Worm (Caenorhabditis elegans) whole organism, L4 larva: Measurements from ENCODE around the gene Y8A9A.2.

Experiments
- D1046.2 ChIP-seq: fragments of 200-800 bp; sonication (Bioruptor generic); IDR thresholded peaks from 2 replicates; pipeline ENCODE4 v1.3.6; 2022; ENCODE audit warnings: missing genetic modification characterization, missing compliant biosample characterization
- F10B5.3 ChIP-seq: sonication (generic microtip); optimal IDR thresholded peaks from 2 replicates; lab custom pipeline; 2016; ENCODE audit warnings: mild to moderate bottlenecking, missing genetic modification characterization, missing compliant biosample characterization
- F26F4.8 ChIP-seq: fragments of 200-800 bp; sonication (Bioruptor generic); conservative IDR thresholded peaks from 2 replicates; pipeline ENCODE4 v1.3.6; 2022; ENCODE audit warnings: missing genetic modification characterization, missing compliant biosample characterization
- F37D6.2 ChIP-seq: sonication (generic microtip); optimal IDR thresholded peaks from 2 replicates; lab custom pipeline; 2016; ENCODE audit warnings: mild to moderate bottlenecking, missing genetic modification characterization, missing compliant biosample characterization
- F49E8.2 ChIP-seq: sonication (generic microtip); optimal IDR thresholded peaks from 2 replicates; lab custom pipeline; 2016; ENCODE audit warnings: missing compliant biosample characterization, mild to moderate bottlenecking, missing genetic modification characterization, borderline replicate concordance
- T20F7.1 ChIP-seq: fragments of 200-800 bp; sonication (Bioruptor generic); optimal IDR thresholded peaks from 2 replicates; lab custom pipeline; 2018; ENCODE audit warnings: mild to moderate bottlenecking, missing genetic modification characterization, missing compliant biosample characterization
- T26A8.4 ChIP-seq: fragments of 200-800 bp; sonication (Bioruptor generic); IDR thresholded peaks from 2 replicates; pipeline ENCODE4 v1.3.6; 2022; ENCODE audit warnings: missing genetic modification characterization, missing compliant biosample characterization
- Y75B8A.6 ChIP-seq: fragments of 200-800 bp; sonication (Bioruptor generic); IDR thresholded peaks from 2 replicates; pipeline ENCODE4 v1.3.6; 2022; ENCODE audit warnings: missing genetic modification reagents, missing genetic modification characterization, missing compliant biosample characterization
- aha-1 ChIP-seq: fragments of 150-350 bp; peaks from one replicate; lab custom pipeline; 2014; ENCODE audit warnings: missing biosample characterization, missing genetic modification characterization
- ceh-62 ChIP-seq: sonication (generic microtip); optimal IDR thresholded peaks from 2 replicates; lab custom pipeline; 2017; ENCODE audit warnings: missing biosample characterization, missing genetic modification characterization
- ces-1 ChIP-seq: fragments of 150-350 bp; sonication (generic microtip); optimal IDR thresholded peaks from 4 replicates; lab custom pipeline; 2014; ENCODE audit warnings: missing biosample characterization, missing genetic modification reagents, missing genetic modification characterization
- cey-2 ChIP-seq: sonication (generic microtip); optimal IDR thresholded peaks from 3 replicates; lab custom pipeline; 2017; ENCODE audit warnings: missing genetic modification characterization, mild to moderate bottlenecking, missing compliant biosample characterization, antibody characterized with exemption, borderline replicate concordance; ENCODE audit not compliant: insufficient read depth
- ctbp-1 ChIP-seq: fragments of 200-800 bp; sonication (Bioruptor generic); IDR thresholded peaks from 2 replicates; pipeline ENCODE4 v1.3.6; 2022; ENCODE audit warnings: missing genetic modification reagents, missing genetic modification characterization, missing compliant biosample characterization
- daf-12 ChIP-seq: fragments of 150-350 bp; optimal IDR thresholded peaks from 2 replicates; lab custom pipeline; 2014; ENCODE audit warnings: missing biosample characterization, missing genetic modification reagents, missing genetic modification characterization
- daf-19 ChIP-seq: fragments of 200-800 bp; sonication (Bioruptor generic); conservative IDR thresholded peaks from 2 replicates; pipeline ENCODE4 v1.3.6; 2022; ENCODE audit warnings: missing genetic modification characterization, missing compliant biosample characterization
- daf-8 ChIP-seq: fragments of 200-800 bp; sonication (Bioruptor generic); IDR thresholded peaks from 2 replicates; pipeline ENCODE4 v1.3.6; 2022; ENCODE audit warnings: missing genetic modification characterization, missing compliant biosample characterization
- fkh-10 ChIP-seq: fragments of 150-350 bp; optimal IDR thresholded peaks from 2 replicates; lab custom pipeline; 2014; ENCODE audit warnings: missing biosample characterization, missing genetic modification reagents, missing genetic modification characterization
- hif-1 ChIP-seq, 2 experiments: sonication (generic microtip); optimal IDR thresholded peaks; 2 replicates each; lab custom pipeline; 2016 to 2017; ENCODE audit warnings: missing compliant biosample characterization in 2 of 2, missing genetic modification characterization in 2 of 2, missing genetic modification reagents in 2 of 2, missing genotype in 2 of 2, mild to moderate bottlenecking in 1 of 2
- jun-1 ChIP-seq: fragments of 150-350 bp; optimal IDR thresholded peaks from 2 replicates; lab custom pipeline; 2014; ENCODE audit warnings: missing biosample characterization, missing genetic modification reagents, missing genetic modification characterization
- lim-7 ChIP-seq: fragments of 200-800 bp; sonication (Bioruptor generic); IDR thresholded peaks from 2 replicates; pipeline ENCODE4 v1.3.6; 2022; ENCODE audit warnings: missing genetic modification characterization, missing compliant biosample characterization
- lir-3 ChIP-seq: sonication (generic microtip); optimal IDR thresholded peaks from 2 replicates; lab custom pipeline; 2016; ENCODE audit warnings: mild to moderate bottlenecking, missing genetic modification characterization, missing compliant biosample characterization
- mdt-29 ChIP-seq: fragments of 200-800 bp; sonication (Bioruptor generic); IDR thresholded peaks from 2 replicates; pipeline ENCODE4 v1.3.6; 2022; ENCODE audit warnings: missing genetic modification reagents, missing genetic modification characterization, missing compliant biosample characterization
- mxl-3 ChIP-seq: fragments of 200-800 bp; sonication (Bioruptor generic); optimal IDR thresholded peaks from 2 replicates; lab custom pipeline; 2018; ENCODE audit warnings: mild to moderate bottlenecking, missing genetic modification characterization, missing compliant biosample characterization
- nhr-28 ChIP-seq: fragments of 150-350 bp; optimal IDR thresholded peaks from 2 replicates; lab custom pipeline; 2014; ENCODE audit warnings: missing biosample characterization, missing genetic modification characterization
- nhr-42 ChIP-seq: fragments of 200-800 bp; sonication (Bioruptor generic); IDR thresholded peaks from 2 replicates; pipeline ENCODE4 v1.3.6; 2022; ENCODE audit warnings: missing genetic modification characterization, missing compliant biosample characterization
- nhr-77 ChIP-seq: fragments of 150-350 bp; optimal IDR thresholded peaks from 2 replicates; lab custom pipeline; 2014; ENCODE audit warnings: missing biosample characterization, missing genetic modification characterization
- pha-4 ChIP-seq, 2 experiments: fragments of 150-350 bp in 1 of 2; fragments of 200-800 bp in 1 of 2; sonication (Bioruptor generic) in 1 of 2; IDR thresholded peaks in 1 of 2; optimal IDR thresholded peaks in 1 of 2; 2 replicates each; pipeline versions ENCODE4 v1.3.6 to Lab custom; 2014 to 2022; ENCODE audit warnings: missing genetic modification characterization in 2 of 2, missing genetic modification reagents in 2 of 2, missing biosample characterization in 1 of 2, missing compliant biosample characterization in 1 of 2
- pqm-1 ChIP-seq: sonication (generic microtip); optimal IDR thresholded peaks from 2 replicates; lab custom pipeline; 2017; ENCODE audit warnings: missing biosample characterization, missing genetic modification characterization
- spr-1 ChIP-seq: sonication (generic microtip); optimal IDR thresholded peaks from 2 replicates; lab custom pipeline; 2016; ENCODE audit warnings: mild to moderate bottlenecking, missing genetic modification characterization, missing compliant biosample characterization
- unc-130 ChIP-seq: sonication (generic microtip); optimal IDR thresholded peaks from 2 replicates; lab custom pipeline; 2016; ENCODE audit warnings: missing genetic modification reagents, missing genetic modification characterization, missing compliant biosample characterization
- unc-39 ChIP-seq: sonication (generic microtip); optimal IDR thresholded peaks from 2 replicates; lab custom pipeline; 2017; ENCODE audit warnings: missing biosample characterization, missing genetic modification characterization
- unc-62 ChIP-seq, 3 experiments: fragments of 150-350 bp in 1 of 3; sonication (generic microtip); optimal IDR thresholded peaks in 2 of 3; peaks in 1 of 3; 1 replicate in 1 of 3; 2 replicates in 2 of 3; lab custom pipeline; 2014 to 2017; ENCODE audit warnings: missing biosample characterization in 3 of 3, missing genetic modification characterization in 3 of 3, missing genetic modification reagents in 3 of 3, missing genotype in 1 of 3
- vab-7 ChIP-seq: fragments of 200-800 bp; sonication (Bioruptor generic); IDR thresholded peaks from 2 replicates; pipeline ENCODE4 v1.3.6; 2022; ENCODE audit warnings: missing genetic modification reagents, missing genetic modification characterization, missing compliant biosample characterization
- zip-11 ChIP-seq: fragments of 200-800 bp; sonication (Bioruptor generic); IDR thresholded peaks from 2 replicates; pipeline ENCODE4 v1.3.6; 2022; ENCODE audit warnings: missing genetic modification characterization, missing compliant biosample characterization
- ztf-7 ChIP-seq: fragments of 150-350 bp; optimal IDR thresholded peaks from 2 replicates; lab custom pipeline; 2014; ENCODE audit warnings: missing biosample characterization, missing genetic modification characterization

The Y8A9A.2 gene

DNA sequence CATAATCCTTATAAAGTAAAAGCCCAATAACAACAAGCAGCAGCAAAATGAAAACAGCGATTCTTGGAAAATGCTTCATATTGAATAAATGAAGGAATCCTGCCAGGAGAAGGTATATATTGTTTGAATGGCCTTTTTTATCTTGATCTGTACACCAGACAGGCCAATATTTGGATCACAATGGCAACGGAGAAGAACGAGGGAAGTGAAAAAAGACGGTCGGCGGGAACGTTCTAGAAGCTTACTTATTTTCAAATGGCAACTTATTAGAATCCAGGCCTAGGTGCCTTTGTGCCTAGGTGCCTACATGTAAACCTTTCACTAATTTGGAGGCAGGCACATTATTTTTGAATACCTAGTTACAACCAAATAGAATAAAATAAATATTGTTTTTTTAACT, 32.4 kb downstream of the Y8A9A.2 start, which contains the start of gene F54D10.8:
Gene F54D10.8 (minus strand): TSS at position 101 of the 400 bp plus-strand sequence.
- TF ChIP-seq aha-1 (tag; lab: Kevin White, UChicago) (peak; percentile 88), T26A8.4 (GFP tag; lab: Robert Waterston, UW) (no peak), mxl-3 (GFP tag; lab: Kevin White, UChicago) (no peak), spr-1 (no peak)

DNA sequence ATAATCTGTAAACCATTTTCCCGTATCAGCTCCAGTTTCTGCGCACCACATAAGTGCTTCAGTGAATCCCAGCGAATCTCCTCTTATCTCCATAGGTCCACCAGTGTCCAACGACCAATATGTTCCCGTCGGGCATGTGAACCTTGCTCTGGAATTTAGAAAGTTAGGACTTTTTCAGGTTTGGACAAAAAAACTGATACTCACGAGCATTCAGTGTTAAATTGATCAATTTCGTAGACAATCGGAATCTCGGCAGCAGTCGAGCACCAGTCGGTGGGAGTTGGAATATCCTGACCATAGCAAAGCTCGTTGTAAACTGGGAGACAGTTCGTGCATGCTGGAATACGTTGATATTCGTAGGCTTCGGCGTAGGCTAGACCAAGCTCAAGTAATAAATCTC, 34.2 kb downstream of the Y8A9A.2 start:
- peak in 1 of 2 experiments; percentile 93 for TF ChIP-seq unc-62 (GFP tag; optimal IDR thresholded peaks at IDR 0.05 in 1 of 2; lab: Kevin White, UChicago)
- TF ChIP-seq unc-62 (tag; optimal IDR thresholded peaks at IDR 0.05; lab: Kevin White, UChicago) = no peak
- no peak for TF ChIP-seq daf-19

DNA sequence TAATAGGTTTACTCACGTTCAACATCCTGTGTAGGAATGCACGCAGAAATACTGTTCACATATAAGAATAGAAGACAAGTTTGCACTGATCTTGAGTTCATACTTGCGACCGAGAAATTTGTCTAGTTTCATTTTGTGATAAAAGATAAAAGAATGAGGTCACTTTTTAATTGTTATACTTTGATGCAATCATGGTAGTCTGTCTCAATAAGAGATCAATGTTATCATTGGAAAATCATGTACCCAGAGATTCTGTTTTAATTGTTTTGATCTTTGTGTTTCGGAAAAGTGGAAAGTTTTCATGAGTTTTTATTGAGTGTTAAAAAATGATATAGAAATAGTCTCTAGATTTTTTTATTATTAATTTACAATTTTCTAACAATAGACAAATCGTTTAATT, 37.0 kb downstream of the Y8A9A.2 start, which contains the start of gene F54D10.9:
Gene F54D10.9 (minus strand): TSS at position 101 of the 400 bp plus-strand sequence.
- no peak for TF ChIP-seq D1046.2 (GFP tag; lab: Robert Waterston, UW)
- TF ChIP-seq nhr-42 (GFP tag; lab: Robert Waterston, UW) = no peak
- no peak for TF ChIP-seq mdt-29 (GFP tag; lab: Robert Waterston, UW)
- TF ChIP-seq Y75B8A.6 (GFP tag; lab: Robert Waterston, UW) = no peak
- no peak for TF ChIP-seq jun-1 (tag; lab: Kevin White, UChicago)
- TF ChIP-seq F26F4.8 (GFP tag; lab: Robert Waterston, UW) = no peak
- TF ChIP-seq F49E8.2 (tag; lab: Kevin White, UChicago) = no peak
- TF ChIP-seq fkh-10 (GFP tag; lab: Kevin White, UChicago) = no peak
- TF ChIP-seq nhr-28 (tag; lab: Kevin White, UChicago) = no peak
- TF ChIP-seq pqm-1 (tag; lab: Kevin White, UChicago) = no peak
- TF ChIP-seq pha-4 (GFP tag; IDR thresholded peaks at IDR 0.05; lab: Robert Waterston, UW) = no peak
- TF ChIP-seq pha-4 (tag; optimal IDR thresholded peaks at IDR 0.05; lab: Kevin White, UChicago) = no peak
- no peak for TF ChIP-seq unc-39 (tag; lab: Kevin White, UChicago)
- no peak for TF ChIP-seq ztf-7
- no peak for TF ChIP-seq ceh-62
- no peak for TF ChIP-seq spr-1
- no peak for TF ChIP-seq daf-8 (GFP tag; lab: Robert Waterston, UW)
- TF ChIP-seq F37D6.2 (tag; lab: Kevin White, UChicago) = no peak
- no peak for TF ChIP-seq zip-11
- TF ChIP-seq daf-12 (tag; lab: Kevin White, UChicago) = no peak

DNA sequence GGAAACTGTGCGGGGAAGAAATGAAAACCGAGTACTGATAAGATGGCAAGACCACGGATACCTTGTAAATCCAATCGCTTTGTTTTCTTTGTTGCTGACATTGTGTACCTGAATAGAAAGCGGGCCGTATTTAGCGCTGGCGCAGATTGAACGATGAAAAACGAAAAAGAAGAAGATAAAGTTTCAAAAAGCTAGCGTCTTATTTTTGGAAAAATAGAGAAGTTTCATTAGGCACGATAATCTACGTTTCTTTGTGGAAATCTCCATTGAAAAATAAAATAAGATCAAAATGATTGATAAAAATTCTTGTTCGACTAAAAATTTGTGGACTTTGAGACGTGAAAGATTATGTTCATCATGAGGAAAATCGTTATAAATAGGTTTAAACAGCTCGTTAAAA, 40.5 kb downstream of the Y8A9A.2 start, which contains the start of gene oac-4:
Gene oac-4 (minus strand): TSS at position 101 of the 400 bp plus-strand sequence.
- TF ChIP-seq lir-3 (tag; lab: Kevin White, UChicago) (no peak), ctbp-1 (GFP tag; lab: Robert Waterston, UW) (0 out of 2 replicates have a peak, but pooled peaks have one; percentile 6)

DNA sequence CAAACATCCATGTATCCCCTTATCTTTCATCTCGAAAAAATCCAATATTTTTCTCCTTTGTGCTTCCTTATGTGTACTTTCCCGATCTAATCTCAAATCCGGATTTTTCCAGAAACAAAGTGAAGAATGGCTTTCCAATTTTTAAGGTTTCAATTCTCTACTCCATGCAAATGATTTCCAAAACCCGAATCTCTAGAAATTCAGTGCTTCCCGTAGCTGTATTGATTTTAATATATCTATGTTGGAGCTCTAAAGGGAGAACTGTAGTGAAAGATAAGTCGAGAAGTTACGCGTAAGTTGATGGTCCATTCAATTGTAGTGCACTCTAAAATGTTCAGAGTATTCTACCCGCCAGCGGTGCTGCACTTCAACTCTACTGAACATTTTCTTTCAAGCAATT, 44.1 kb downstream of the Y8A9A.2 start, which contains the start of gene C17A2.4:
Gene C17A2.4 (plus strand): TSS at position 301 of the 400 bp plus-strand sequence.
- TF ChIP-seq daf-19 = no peak
- peak; percentile 10 for TF ChIP-seq aha-1 (tag; lab: Kevin White, UChicago)
- TF ChIP-seq D1046.2 (GFP tag; lab: Robert Waterston, UW) = no peak

DNA sequence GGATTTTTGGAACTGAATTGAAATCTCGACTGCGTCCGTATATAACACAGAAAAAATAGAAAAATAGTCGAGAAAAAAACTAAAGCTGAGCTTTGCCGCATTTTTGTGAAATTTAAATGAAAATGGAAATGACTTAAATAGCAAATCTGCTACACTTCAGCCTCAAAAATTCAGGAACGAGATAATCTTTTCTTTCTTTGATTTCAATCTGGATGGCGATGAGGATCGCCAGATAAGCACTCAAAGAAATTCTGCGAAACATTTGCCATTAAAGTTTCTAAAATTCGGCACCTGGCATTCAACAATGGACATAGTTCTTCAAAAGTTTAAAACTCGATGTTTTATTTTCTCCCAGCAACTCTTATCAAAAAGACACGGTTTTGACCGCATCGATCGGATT, 47.9 kb downstream of the Y8A9A.2 start, which contains the start of the genes C17A2.7 and C17A2.3:
Gene C17A2.7 (minus strand): TSS at position 101 of the 400 bp plus-strand sequence.
Gene C17A2.3 (plus strand): TSS at position 305 of the 400 bp plus-strand sequence.
- TF ChIP-seq lim-7 = no peak
- TF ChIP-seq aha-1 (tag; lab: Kevin White, UChicago) = peak; percentile 78

DNA sequence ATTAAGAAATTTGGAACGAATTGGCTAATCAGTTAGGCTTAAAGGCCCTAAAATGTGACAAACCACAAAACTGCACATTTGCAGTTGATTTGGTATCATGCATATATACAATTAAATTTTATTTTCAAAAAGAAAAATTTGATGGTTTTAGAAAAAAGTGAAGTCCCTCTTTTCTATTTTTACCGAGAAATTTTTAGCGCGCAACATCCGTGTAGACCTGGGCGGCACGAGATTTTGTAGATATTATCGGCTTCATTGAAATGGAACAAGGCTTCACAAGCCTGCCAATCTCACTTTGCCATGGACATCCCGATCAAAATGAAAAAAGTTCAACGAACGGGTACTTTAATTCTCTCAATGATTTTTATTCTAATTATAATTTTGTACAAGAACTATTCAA, 50.6 kb downstream of the Y8A9A.2 start, which contains the start of gene C17A2.2:
Gene C17A2.2 (plus strand): TSS at position 301 of the 400 bp plus-strand sequence.
- TF ChIP-seq unc-130 (GFP tag; lab: Kevin White, UChicago) = no peak
- TF ChIP-seq vab-7 (GFP tag; lab: Robert Waterston, UW) = no peak
- TF ChIP-seq unc-62 (GFP tag; optimal IDR thresholded peaks at IDR 0.05 in 1 of 2; lab: Kevin White, UChicago) = peak in 1 of 2 experiments; percentile 69
- TF ChIP-seq unc-62 (tag; optimal IDR thresholded peaks at IDR 0.05; lab: Kevin White, UChicago) = no peak
- TF ChIP-seq cey-2 (tag; lab: Kevin White, UChicago) = no peak
- TF ChIP-seq nhr-77 = no peak
- TF ChIP-seq T20F7.1 (GFP tag; lab: Kevin White, UChicago) = no peak
- TF ChIP-seq F10B5.3 (tag; lab: Kevin White, UChicago) = no peak
- TF ChIP-seq hif-1 (tag; optimal IDR thresholded peaks at IDR 0.05; lab: Kevin White, UChicago) = no peak
- no peak for TF ChIP-seq ces-1
- TF ChIP-seq, all 104 proteins: peak for 1
